Worm (Caenorhabditis elegans): Measurements from ENCODE around the gene Y53C12B.7.

The Y53C12B.7 gene

ce11 chrII:9764696-9765095, 11.7 kb upstream of the Y53C12B.7 start:
- TF ChIP-seq aly-1 (tag; optimal IDR thresholded peaks at IDR 0.05) (no peak), B0310.2 (tag; optimal IDR thresholded peaks at IDR 0.05) (no peak), tbx-11 (GFP tag; IDR thresholded peaks at IDR 0.05) (no peak), tbx-37 (GFP tag; conservative IDR thresholded peaks at IDR 0.05) (no peak), ets-7 (tag; optimal IDR thresholded peaks at IDR 0.05) (no peak), scrt-1 (GFP tag; IDR thresholded peaks at IDR 0.05) (no peak), tra-4 (tag; optimal IDR thresholded peaks at IDR 0.05) (no peak), F13C5.2 (tag; optimal IDR thresholded peaks at IDR 0.05) (no peak), pes-1 (GFP tag; IDR thresholded peaks at IDR 0.05) (no peak), ceh-36 (tag; optimal IDR thresholded peaks at IDR 0.05) (no peak), hmg-4 (GFP tag; optimal IDR thresholded peaks at IDR 0.05) (no peak), hnd-1 (tag; optimal IDR thresholded peaks at IDR 0.05) (no peak), ama-1 (optimal IDR thresholded peaks at IDR 0.05) (no peak), ceh-13 (GFP tag; optimal IDR thresholded peaks at IDR 0.05) (no peak)

- no peak for TF ChIP-seq ceh-13 (GFP tag; optimal IDR thresholded peaks at IDR 0.05)
- TF ChIP-seq F13C5.2 (tag; optimal IDR thresholded peaks at IDR 0.05): no peak
- no peak for TF ChIP-seq B0310.2 (tag; optimal IDR thresholded peaks at IDR 0.05)
- TF ChIP-seq scrt-1 (GFP tag; IDR thresholded peaks at IDR 0.05): no peak
- TF ChIP-seq sea-1 (GFP tag; conservative IDR thresholded peaks at IDR 0.05): no peak
- TF ChIP-seq tbx-37 (GFP tag; conservative IDR thresholded peaks at IDR 0.05): no peak
- TF ChIP-seq hnd-1 (tag; optimal IDR thresholded peaks at IDR 0.05): no peak
- TF ChIP-seq pes-1 (GFP tag; IDR thresholded peaks at IDR 0.05): no peak
- no peak for TF ChIP-seq aly-1 (tag; optimal IDR thresholded peaks at IDR 0.05)
Measured at ce11 chrII:9759382-9759781, 6.4 kb upstream of the Y53C12B.7 start.

- TF ChIP-seq ceh-36 (tag; optimal IDR thresholded peaks at IDR 0.05): no peak
- no peak for TF ChIP-seq scrt-1 (GFP tag; IDR thresholded peaks at IDR 0.05)
- TF ChIP-seq sea-1 (GFP tag; conservative IDR thresholded peaks at IDR 0.05): no peak
- TF ChIP-seq pes-1 (GFP tag; IDR thresholded peaks at IDR 0.05): no peak
- TF ChIP-seq hnd-1 (tag; optimal IDR thresholded peaks at IDR 0.05): no peak
- no peak for TF ChIP-seq tra-4 (tag; optimal IDR thresholded peaks at IDR 0.05)
- no peak for TF ChIP-seq ceh-13 (GFP tag; optimal IDR thresholded peaks at IDR 0.05)
- no peak for TF ChIP-seq aly-1 (tag; optimal IDR thresholded peaks at IDR 0.05)
- TF ChIP-seq tbx-37 (GFP tag; conservative IDR thresholded peaks at IDR 0.05): no peak
- TF ChIP-seq ets-7 (tag; optimal IDR thresholded peaks at IDR 0.05): no peak
- no peak for TF ChIP-seq B0310.2 (tag; optimal IDR thresholded peaks at IDR 0.05)
- TF ChIP-seq F13C5.2 (tag; optimal IDR thresholded peaks at IDR 0.05): no peak
- no peak for TF ChIP-seq hmg-4 (GFP tag; optimal IDR thresholded peaks at IDR 0.05)
- no peak for TF ChIP-seq flt-1 (GFP tag; IDR thresholded peaks at IDR 0.05)
- TF ChIP-seq tbx-11 (GFP tag; IDR thresholded peaks at IDR 0.05): no peak
Measured at ce11 chrII:9757651-9758282, 4.7 kb upstream of the Y53C12B.7 start, which contains the start of gene shk-1. Gene shk-1 (plus strand): TSS chrII:9758232.

- no peak for TF ChIP-seq aly-1 (tag; optimal IDR thresholded peaks at IDR 0.05)
- TF ChIP-seq B0310.2 (tag; optimal IDR thresholded peaks at IDR 0.05): no peak
- no peak for TF ChIP-seq hmg-4 (GFP tag; optimal IDR thresholded peaks at IDR 0.05)
- TF ChIP-seq ama-1 (optimal IDR thresholded peaks at IDR 0.05): no peak
- no peak for TF ChIP-seq scrt-1 (GFP tag; IDR thresholded peaks at IDR 0.05)
- no peak for TF ChIP-seq tbx-37 (GFP tag; conservative IDR thresholded peaks at IDR 0.05)
- TF ChIP-seq hmbx-1 (tag; optimal IDR thresholded peaks at IDR 0.05): no peak
- TF ChIP-seq tra-4 (tag; optimal IDR thresholded peaks at IDR 0.05): no peak
- no peak for TF ChIP-seq pes-1 (GFP tag; IDR thresholded peaks at IDR 0.05)
- no peak for TF ChIP-seq tbx-11 (GFP tag; IDR thresholded peaks at IDR 0.05)
- no peak for TF ChIP-seq sea-1 (GFP tag; conservative IDR thresholded peaks at IDR 0.05)
- no peak for TF ChIP-seq ceh-36 (tag; optimal IDR thresholded peaks at IDR 0.05)
- no peak for TF ChIP-seq hnd-1 (tag; optimal IDR thresholded peaks at IDR 0.05)
- no peak for TF ChIP-seq ets-7 (tag; optimal IDR thresholded peaks at IDR 0.05)
- TF ChIP-seq F13C5.2 (tag; optimal IDR thresholded peaks at IDR 0.05): no peak
- TF ChIP-seq flt-1 (GFP tag; IDR thresholded peaks at IDR 0.05): no peak
- no peak for TF ChIP-seq ceh-13 (GFP tag; optimal IDR thresholded peaks at IDR 0.05)
Measured at ce11 chrII:9755425-9755824, 2.4 kb upstream of the Y53C12B.7 start.

- TF ChIP-seq tbx-37 (GFP tag; conservative IDR thresholded peaks at IDR 0.05): no peak
- TF ChIP-seq pes-1 (GFP tag; IDR thresholded peaks at IDR 0.05): no peak
- no peak for TF ChIP-seq ceh-13 (GFP tag; optimal IDR thresholded peaks at IDR 0.05)
- no peak for TF ChIP-seq sea-1 (GFP tag; conservative IDR thresholded peaks at IDR 0.05)
- TF ChIP-seq B0310.2 (tag; optimal IDR thresholded peaks at IDR 0.05): no peak
- no peak for TF ChIP-seq flt-1 (GFP tag; IDR thresholded peaks at IDR 0.05)
- no peak for TF ChIP-seq aly-1 (tag; optimal IDR thresholded peaks at IDR 0.05)
- TF ChIP-seq tra-4 (tag; optimal IDR thresholded peaks at IDR 0.05): no peak
- no peak for TF ChIP-seq ama-1 (optimal IDR thresholded peaks at IDR 0.05)
- TF ChIP-seq F13C5.2 (tag; optimal IDR thresholded peaks at IDR 0.05): no peak
- no peak for TF ChIP-seq ceh-36 (tag; optimal IDR thresholded peaks at IDR 0.05)
- no peak for TF ChIP-seq hnd-1 (tag; optimal IDR thresholded peaks at IDR 0.05)
- TF ChIP-seq hmbx-1 (tag; optimal IDR thresholded peaks at IDR 0.05): no peak
- TF ChIP-seq scrt-1 (GFP tag; IDR thresholded peaks at IDR 0.05): no peak
Measured at ce11 chrII:9753730-9754129, 712 bp upstream of the Y53C12B.7 start, which contains the start of gene ZK1321.1. Gene ZK1321.1 (plus strand): TSS chrII:9754030.

DNA sequence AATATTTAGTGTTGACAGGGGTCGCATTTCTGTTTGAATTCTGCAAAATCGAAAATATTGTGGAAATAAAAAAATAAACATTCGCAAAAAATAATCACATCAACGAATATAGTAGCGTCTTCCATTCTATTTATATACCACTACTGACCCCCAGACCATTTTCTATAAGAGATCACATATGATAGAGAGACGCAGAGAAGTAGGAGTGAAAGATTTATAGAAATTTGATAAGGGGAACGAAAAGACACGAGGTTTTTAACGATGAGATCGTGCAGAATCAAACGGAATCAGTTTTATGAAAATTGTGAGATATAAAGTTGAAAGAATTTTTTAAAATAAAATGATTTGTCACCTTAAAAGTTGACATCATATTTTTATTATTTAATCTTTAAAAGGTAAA, 740 bp downstream of the Y53C12B.7 start:
- TF ChIP-seq pes-1 (GFP tag; IDR thresholded peaks at IDR 0.05): no peak
- TF ChIP-seq ceh-13 (GFP tag; optimal IDR thresholded peaks at IDR 0.05): no peak
- TF ChIP-seq B0310.2 (tag; optimal IDR thresholded peaks at IDR 0.05): no peak
- TF ChIP-seq tbx-11 (GFP tag; IDR thresholded peaks at IDR 0.05): no peak
- no peak for TF ChIP-seq hmg-4 (GFP tag; optimal IDR thresholded peaks at IDR 0.05)
- TF ChIP-seq hnd-1 (tag; optimal IDR thresholded peaks at IDR 0.05): no peak

- TF ChIP-seq flt-1 (GFP tag; IDR thresholded peaks at IDR 0.05): no peak
- TF ChIP-seq hmbx-1 (tag; optimal IDR thresholded peaks at IDR 0.05): no peak
- TF ChIP-seq tbx-37 (GFP tag; conservative IDR thresholded peaks at IDR 0.05): no peak
- no peak for TF ChIP-seq ama-1 (optimal IDR thresholded peaks at IDR 0.05)
- TF ChIP-seq tbx-11 (GFP tag; IDR thresholded peaks at IDR 0.05): no peak
- TF ChIP-seq sea-1 (GFP tag; conservative IDR thresholded peaks at IDR 0.05): no peak
- TF ChIP-seq ceh-36 (tag; optimal IDR thresholded peaks at IDR 0.05): no peak
- no peak for TF ChIP-seq aly-1 (tag; optimal IDR thresholded peaks at IDR 0.05)
- TF ChIP-seq B0310.2 (tag; optimal IDR thresholded peaks at IDR 0.05): no peak
- TF ChIP-seq tra-4 (tag; optimal IDR thresholded peaks at IDR 0.05): no peak
- no peak for TF ChIP-seq pes-1 (GFP tag; IDR thresholded peaks at IDR 0.05)
- no peak for TF ChIP-seq hmg-4 (GFP tag; optimal IDR thresholded peaks at IDR 0.05)
- TF ChIP-seq hnd-1 (tag; optimal IDR thresholded peaks at IDR 0.05): no peak
- no peak for TF ChIP-seq F13C5.2 (tag; optimal IDR thresholded peaks at IDR 0.05)
- no peak for TF ChIP-seq ets-7 (tag; optimal IDR thresholded peaks at IDR 0.05)
- no peak for TF ChIP-seq scrt-1 (GFP tag; IDR thresholded peaks at IDR 0.05)
Measured at ce11 chrII:9746069-9746468, 6.9 kb downstream of the Y53C12B.7 start, which contains the start of the genes Y53C12B.1 and nos-3. Gene Y53C12B.1 (minus strand): TSS chrII:9746078. Gene nos-3 (plus strand): TSS chrII:9746316.
